Fruit fly (Drosophila melanogaster) whole organism, embryonic: ENCODE results near the gene Cpr66Cb.

ENCODE experiments used
- Adf1 ChIP-seq: fragments of 200-800 bp; sonication (Bioruptor generic); IDR thresholded peaks from 2 replicates; pipeline ENCODE4 v1.3.6; 2022; ENCODE audit warnings: missing biosample characterization, missing genetic modification characterization
- Antp ChIP-seq: fragments of 200-800 bp; sonication (Bioruptor generic); optimal IDR thresholded peaks from 3 replicates; lab custom pipeline; 2016; ENCODE audit warnings: missing biosample characterization, missing genetic modification characterization
- Atf6 ChIP-seq: fragments of 200-800 bp; sonication (Bioruptor generic); IDR thresholded peaks from 2 replicates; pipeline ENCODE4 v1.3.6; 2022; ENCODE audit warnings: missing biosample characterization, missing genetic modification characterization
- CG10267 ChIP-seq: fragments of 200-800 bp; sonication (Bioruptor generic); optimal IDR thresholded peaks from 2 replicates; lab custom pipeline; 2018; ENCODE audit warnings: missing biosample characterization, mild to moderate bottlenecking, missing genetic modification characterization, moderate library complexity
- CG12219 ChIP-seq: fragments of 200-800 bp; sonication (Bioruptor generic); optimal IDR thresholded peaks from 3 replicates; lab custom pipeline; 2018; ENCODE audit warnings: missing biosample characterization, mild to moderate bottlenecking, missing genetic modification characterization
- CG12236 ChIP-seq: fragments of 200-800 bp; sonication (Bioruptor generic); optimal IDR thresholded peaks from 2 replicates; lab custom pipeline; 2016; ENCODE audit warnings: missing biosample characterization, missing genetic modification characterization
- CG12942 ChIP-seq: fragments of 200-800 bp; sonication (Bioruptor generic); optimal IDR thresholded peaks from 3 replicates; lab custom pipeline; 2016; ENCODE audit warnings: missing biosample characterization, missing genetic modification characterization
- CG13894 ChIP-seq: fragments of 200-800 bp; sonication (Bioruptor generic); optimal IDR thresholded peaks from 3 replicates; lab custom pipeline; 2018; ENCODE audit warnings: missing biosample characterization, mild to moderate bottlenecking, missing genetic modification characterization, moderate library complexity
- CG14860 ChIP-seq: fragments of 200-800 bp; sonication (Bioruptor generic); IDR thresholded peaks from 3 replicates; pipeline ENCODE4 v1.3.6; 2022; ENCODE audit warnings: missing biosample characterization, missing genetic modification characterization; ENCODE audit not compliant: partially characterized antibody
- CG15011 ChIP-seq: fragments of 200-800 bp; sonication (Bioruptor generic); optimal IDR thresholded peaks from 3 replicates; lab custom pipeline; 2018; ENCODE audit warnings: missing biosample characterization, mild to moderate bottlenecking, missing genetic modification characterization
- CG17385 ChIP-seq: fragments of 200-800 bp; sonication (Bioruptor generic); optimal IDR thresholded peaks from 3 replicates; lab custom pipeline; 2018; ENCODE audit warnings: missing biosample characterization, mild to moderate bottlenecking, missing genetic modification characterization
- CG3847 ChIP-seq: fragments of 200-800 bp; sonication (Bioruptor generic); IDR thresholded peaks from 2 replicates; pipeline ENCODE4 v1.3.6; 2022; ENCODE audit warnings: missing biosample characterization, missing genetic modification characterization
- CG6654 ChIP-seq: fragments of 200-800 bp; sonication (Bioruptor generic); optimal IDR thresholded peaks from 2 replicates; lab custom pipeline; 2017; ENCODE audit warnings: missing biosample characterization, mild to moderate bottlenecking, missing genetic modification characterization
- CG7928 ChIP-seq: fragments of 200-800 bp; sonication (Bioruptor generic); optimal IDR thresholded peaks from 2 replicates; lab custom pipeline; 2017; ENCODE audit warnings: missing biosample characterization, mild to moderate bottlenecking, missing genetic modification characterization
- CG8281 ChIP-seq: fragments of 200-800 bp; sonication (Bioruptor generic); optimal IDR thresholded peaks from 2 replicates; lab custom pipeline; 2018; ENCODE audit warnings: missing biosample characterization, mild to moderate bottlenecking, missing genetic modification characterization, moderate library complexity
- CG8765 ChIP-seq: fragments of 200-800 bp; sonication (Bioruptor generic); IDR thresholded peaks from 2 replicates; pipeline ENCODE4 v1.3.6; 2022; ENCODE audit warnings: missing biosample characterization, missing genetic modification characterization
- Dref ChIP-seq: fragments of 200-800 bp; sonication (Bioruptor generic); IDR thresholded peaks from 2 replicates; pipeline ENCODE4 v1.3.6; 2022; ENCODE audit warnings: missing biosample characterization, missing genetic modification characterization
- Drgx ChIP-seq: fragments of 200-800 bp; sonication (Bioruptor generic); IDR thresholded peaks from 2 replicates; pipeline ENCODE4 v1.3.6; 2022; ENCODE audit warnings: missing biosample characterization, missing genetic modification characterization
- Ets65A ChIP-seq: fragments of 200-800 bp; sonication (Bioruptor generic); peaks from one replicate; lab custom pipeline; 2016; ENCODE audit warnings: missing biosample characterization, missing genetic modification characterization
- GATAe ChIP-seq: fragments of 200-800 bp; sonication (Bioruptor generic); conservative IDR thresholded peaks from 2 replicates; pipeline ENCODE4 v1.3.6; 2022; ENCODE audit warnings: missing biosample characterization, missing genetic modification characterization
- Hand ChIP-seq: fragments of 200-800 bp; sonication (Bioruptor generic); optimal IDR thresholded peaks from 2 replicates; lab custom pipeline; 2017; ENCODE audit warnings: mild to moderate bottlenecking, missing biosample characterization, missing genetic modification reagents, missing genetic modification characterization
- Hey ChIP-seq: fragments of 200-800 bp; sonication (Bioruptor generic); optimal IDR thresholded peaks from 3 replicates; lab custom pipeline; 2018; ENCODE audit warnings: missing biosample characterization, mild to moderate bottlenecking, missing genetic modification characterization
- HmgZ ChIP-seq: fragments of 200-800 bp; sonication (Bioruptor generic); optimal IDR thresholded peaks from 2 replicates; lab custom pipeline; 2018; ENCODE audit warnings: missing biosample characterization, mild to moderate bottlenecking, missing genetic modification characterization
- Hmr ChIP-seq: fragments of 200-800 bp; sonication (Bioruptor generic); optimal IDR thresholded peaks from 3 replicates; lab custom pipeline; 2017; ENCODE audit warnings: mild to moderate bottlenecking, missing biosample characterization, missing genetic modification reagents, missing genetic modification characterization
- Med ChIP-seq: fragments of 200-800 bp; sonication (Bioruptor generic); peaks from one replicate; lab custom pipeline; 2016; ENCODE audit warnings: missing biosample characterization, missing genetic modification characterization, mild to moderate bottlenecking, inconsistent platforms, moderate library complexity
- Nf-YA ChIP-seq: fragments of 200-800 bp; sonication (Bioruptor generic); IDR thresholded peaks from 2 replicates; pipeline ENCODE4 v1.3.6; 2022; ENCODE audit warnings: missing biosample characterization, missing genetic modification characterization
- Rfx ChIP-seq: fragments of 200-800 bp; sonication (Bioruptor generic); IDR thresholded peaks from 2 replicates; pipeline ENCODE4 v1.3.6; 2022; ENCODE audit warnings: missing biosample characterization, missing genetic modification characterization
- corto ChIP-seq: fragments of 200-800 bp; sonication (Bioruptor generic); optimal IDR thresholded peaks from 2 replicates; lab custom pipeline; 2016; ENCODE audit warnings: missing biosample characterization, mild to moderate bottlenecking, missing genetic modification characterization, moderate library complexity
- emc ChIP-seq: fragments of 200-800 bp; sonication (Bioruptor generic); optimal IDR thresholded peaks from 2 replicates; lab custom pipeline; 2016; ENCODE audit warnings: missing biosample characterization, missing genetic modification characterization
- fd3F ChIP-seq: fragments of 200-800 bp; sonication (Bioruptor generic); optimal IDR thresholded peaks from 2 replicates; lab custom pipeline; 2018; ENCODE audit warnings: missing biosample characterization, mild to moderate bottlenecking, missing genetic modification characterization, moderate library complexity
- fd64A ChIP-seq: fragments of 200-800 bp; sonication (Bioruptor generic); optimal IDR thresholded peaks from 3 replicates; lab custom pipeline; 2018; ENCODE audit warnings: missing biosample characterization, mild to moderate bottlenecking, missing genetic modification characterization
- jumu ChIP-seq: fragments of 200-800 bp; sonication (Bioruptor generic); optimal IDR thresholded peaks from 3 replicates; lab custom pipeline; 2016; ENCODE audit warnings: missing biosample characterization, missing genetic modification characterization
- knrl ChIP-seq: fragments of 200-800 bp; sonication (Bioruptor generic); IDR thresholded peaks from 3 replicates; pipeline ENCODE4 v1.3.6; 2022; ENCODE audit warnings: missing biosample characterization, missing genetic modification characterization; ENCODE audit not compliant: partially characterized antibody
- lbe ChIP-seq: fragments of 200-800 bp; sonication (Bioruptor generic); optimal IDR thresholded peaks from 2 replicates; lab custom pipeline; 2016; ENCODE audit warnings: missing biosample characterization, mild to moderate bottlenecking, missing genetic modification characterization
- lmd ChIP-seq: fragments of 200-800 bp; sonication (Bioruptor generic); IDR thresholded peaks from 2 replicates; pipeline ENCODE4 v1.3.6; 2022; ENCODE audit warnings: missing biosample characterization, missing genetic modification characterization
- otp ChIP-seq: fragments of 200-800 bp; sonication (Bioruptor generic); IDR thresholded peaks from 3 replicates; pipeline ENCODE4, ENCODE4 v1.3.6; 2022; ENCODE audit warnings: missing biosample characterization, missing genetic modification characterization
- prd ChIP-seq, 3 experiments: fragments of >200 bp in 2 of 3; fragments of 200-800 bp in 1 of 3; sonication (Bioruptor generic) in 1 of 3; optimal IDR thresholded peaks in 2 of 3; IDR thresholded peaks in 1 of 3; 2 replicates in 2 of 3; 3 replicates in 1 of 3; pipeline versions ENCODE4 v1.3.6 to Lab custom; 2017 to 2022; ENCODE audit warnings: missing biosample characterization in 1 of 3, missing genetic modification characterization in 1 of 3
- row ChIP-seq: fragments of 200-800 bp; sonication (Bioruptor generic); IDR thresholded peaks from 3 replicates; pipeline ENCODE4 v1.3.6; 2022; ENCODE audit warnings: missing biosample characterization, missing genetic modification characterization
- sc ChIP-seq, 3 experiments: fragments of >200 bp in 2 of 3; fragments of 200-800 bp in 1 of 3; sonication (Bioruptor generic) in 1 of 3; optimal IDR thresholded peaks; 2 replicates in 2 of 3; 3 replicates in 1 of 3; lab custom pipeline; 2017; ENCODE audit warnings: mild to moderate bottlenecking in 1 of 3, missing biosample characterization in 1 of 3, missing genetic modification characterization in 1 of 3, missing genetic modification reagents in 1 of 3
- sens ChIP-seq: fragments of 200-800 bp; sonication (Bioruptor generic); peaks from one replicate; lab custom pipeline; 2016; ENCODE audit warnings: missing biosample characterization, missing genetic modification characterization
- slbo ChIP-seq: fragments of 200-800 bp; sonication (Bioruptor generic); IDR thresholded peaks from 2 replicates; pipeline ENCODE4 v1.3.6; 2022; ENCODE audit warnings: missing biosample characterization, missing genetic modification characterization
- sr ChIP-seq: fragments of 200-800 bp; sonication (Bioruptor generic); IDR thresholded peaks from 3 replicates; pipeline ENCODE4 v1.3.6; 2022; ENCODE audit warnings: missing biosample characterization, missing genetic modification characterization
- tin ChIP-seq: fragments of 200-800 bp; sonication (Bioruptor generic); optimal IDR thresholded peaks from 3 replicates; lab custom pipeline; 2016; ENCODE audit warnings: missing biosample characterization, missing genetic modification characterization
- tna ChIP-seq: fragments of 200-800 bp; sonication (Bioruptor generic); IDR thresholded peaks from 2 replicates; pipeline ENCODE4 v1.3.6; 2022; ENCODE audit warnings: missing biosample characterization, missing genetic modification characterization; ENCODE audit not compliant: partially characterized antibody
- vvl ChIP-seq: fragments of 200-800 bp; sonication (Bioruptor generic); IDR thresholded peaks from 2 replicates; pipeline ENCODE4 v1.3.6; 2022; ENCODE audit warnings: missing biosample characterization, missing genetic modification characterization
- zen2 ChIP-seq: fragments of 200-800 bp; sonication (Bioruptor generic); IDR thresholded peaks from 3 replicates; pipeline ENCODE4 v1.3.6; 2022; ENCODE audit warnings: missing biosample characterization, missing genetic modification characterization; ENCODE audit not compliant: partially characterized antibody

The Cpr66Cb gene

dm6 chr3L:8368694-8369344 lies 32.3 kb downstream of the Cpr66Cb start:
- peak; percentile 42 for TF ChIP-seq lbe (GFP tag; lab: Kevin White, UChicago)
- TF ChIP-seq CG8765 (GFP tag; lab: Robert Waterston, UW) = no peak
- TF ChIP-seq CG8281 (tag; lab: Kevin White, UChicago) = no peak
- peak; percentile 29 for TF ChIP-seq corto
- TF ChIP-seq otp = no peak
- TF ChIP-seq Ets65A (GFP tag; lab: Kevin White, UChicago) = peak; percentile 33
- no peak for TF ChIP-seq Atf6

- peak; percentile 88 for TF ChIP-seq CG6654 (GFP tag; lab: Kevin White, UChicago)
- TF ChIP-seq Med (GFP tag; lab: Kevin White, UChicago) = no peak
- TF ChIP-seq Nf-YA (GFP tag; lab: Robert Waterston, UW) = no peak
- TF ChIP-seq CG10267 (tag; lab: Kevin White, UChicago) = no peak
Observed at dm6 chr3L:8369456-8369855, 33.0 kb downstream of the Cpr66Cb start.

dm6 chr3L:8370922-8371321 lies 34.5 kb downstream of the Cpr66Cb start:
- TF ChIP-seq Ets65A (GFP tag; lab: Kevin White, UChicago) (peak; percentile 40), CG17385 (GFP tag; lab: Kevin White, UChicago) (no peak), CG12219 (no peak), Hey (tag; lab: Kevin White, UChicago) (no peak), Rfx (peak; percentile 28; the same call in 1 of the 2 replicates), CG14860 (GFP tag; lab: Robert Waterston, UW) (no peak), sr (GFP tag; lab: Robert Waterston, UW) (no peak), knrl (GFP tag; lab: Robert Waterston, UW) (no peak), CG7928 (no peak), Antp (no peak), CG12236 (no peak), HmgZ (no peak), fd3F (GFP tag; lab: Kevin White, UChicago) (no peak), emc (GFP tag; lab: Kevin White, UChicago) (no peak), GATAe (GFP tag; lab: Robert Waterston, UW) (no peak), CG3847 (GFP tag; lab: Robert Waterston, UW) (no peak), CG12942 (no peak), zen2 (GFP tag; lab: Robert Waterston, UW) (no peak), tna (GFP tag; lab: Robert Waterston, UW) (no peak), sc (optimal IDR thresholded peaks at IDR 0.05; lab: Kevin White, UChicago) (no peak), sc (GFP tag; optimal IDR thresholded peaks at IDR 0.05; lab: Kevin White, UChicago) (no peak), Hmr (GFP tag; lab: Kevin White, UChicago) (no peak), Dref (GFP tag; lab: Robert Waterston, UW) (no peak), slbo (GFP tag; lab: Robert Waterston, UW) (0 out of 2 replicates have a peak, but pooled peaks have one; percentile 27), Drgx (GFP tag; lab: Robert Waterston, UW) (no peak), row (GFP tag; lab: Robert Waterston, UW) (0 out of 3 replicates have a peak, but pooled peaks have one; percentile 36), CG13894 (tag; lab: Kevin White, UChicago) (no peak), fd64A (GFP tag; lab: Kevin White, UChicago) (no peak), jumu (GFP tag; lab: Kevin White, UChicago) (no peak), prd (optimal IDR thresholded peaks at IDR 0.05; lab: Kevin White, UChicago) (no peak), prd (GFP tag; IDR thresholded peaks at IDR 0.05; lab: Robert Waterston, UW) (peak; percentile 17; the same call in 1 of the 3 replicates), lmd (GFP tag; lab: Robert Waterston, UW) (0 out of 2 replicates have a peak, but pooled peaks have one; percentile 11), CG15011 (GFP tag; lab: Kevin White, UChicago) (no peak), Hand (GFP tag; lab: Kevin White, UChicago) (no peak), vvl (0 out of 2 replicates have a peak, but pooled peaks have one; percentile 9), Adf1 (GFP tag; lab: Robert Waterston, UW) (no peak), tin (GFP tag; lab: Kevin White, UChicago) (no peak), sens (GFP tag; lab: Kevin White, UChicago) (peak; percentile 53)
